Worm (Caenorhabditis elegans) whole organism, late embryonic: ENCODE results near the gene rpl-38.

ENCODE experiments used
- F13H6.1 ChIP-seq: sonication (generic microtip); optimal IDR thresholded peaks from 2 replicates; lab custom pipeline; 2016; ENCODE audit warnings: missing genetic modification characterization, missing compliant biosample characterization
- K09A11.1 ChIP-seq: sonication (generic microtip); optimal IDR thresholded peaks from 2 replicates; lab custom pipeline; 2017; ENCODE audit warnings: antibody characterized with exemption, mild to moderate bottlenecking, missing genetic modification characterization, missing compliant biosample characterization; ENCODE audit not compliant: insufficient read depth
- ama-1 ChIP-seq: fragments of 150-350 bp; optimal IDR thresholded peaks from 2 replicates; lab custom pipeline; 2014
- dmd-4 ChIP-seq: sonication (generic microtip); optimal IDR thresholded peaks from 2 replicates; lab custom pipeline; 2016; ENCODE audit warnings: borderline replicate concordance, missing genetic modification characterization, missing compliant biosample characterization
- hlh-8 ChIP-seq: sonication (generic microtip); optimal IDR thresholded peaks from 2 replicates; lab custom pipeline; 2016; ENCODE audit warnings: missing genotype, missing genetic modification characterization, missing compliant biosample characterization
- lin-11 ChIP-seq: fragments of 200-800 bp; sonication (Bioruptor generic); optimal IDR thresholded peaks from 2 replicates; lab custom pipeline; 2018; ENCODE audit warnings: mild to moderate bottlenecking, missing genetic modification characterization, missing compliant biosample characterization
- nfya-1 ChIP-seq: sonication (generic microtip); optimal IDR thresholded peaks from 2 replicates; lab custom pipeline; 2017; ENCODE audit warnings: missing genetic modification characterization, mild to moderate bottlenecking, missing compliant biosample characterization, antibody characterized with exemption, moderate library complexity
- pha-4 ChIP-seq: fragments of 150-350 bp; optimal IDR thresholded peaks from 2 replicates; lab custom pipeline; 2018; ENCODE audit warnings: missing biosample characterization, missing genetic modification reagents, missing genetic modification characterization
- ztf-16 ChIP-seq: sonication (generic microtip); optimal IDR thresholded peaks from 2 replicates; lab custom pipeline; 2017; ENCODE audit warnings: missing genetic modification characterization, missing compliant biosample characterization

ce11 chrV:15497731-15498130 lies 14.2 kb upstream of the rpl-38 start:
- TF ChIP-seq pha-4 (tag; lab: Kevin White, UChicago) (no peak), lin-11 (no peak), ztf-16 (tag; lab: Kevin White, UChicago) (no peak), nfya-1 (tag; lab: Kevin White, UChicago) (peak; percentile 46), K09A11.1 (no peak), ama-1 (lab: Kevin White, UChicago) (no peak), F13H6.1 (no peak), dmd-4 (tag; lab: Kevin White, UChicago) (no peak), hlh-8 (tag; lab: Kevin White, UChicago) (no peak)
